Fruit fly (Drosophila melanogaster) Kc167 (cell line): ENCODE data around the gene Rbp1.

ENCODE experiments used
- Myc ChIP-seq: fragments of >200 bp; optimal IDR thresholded peaks from 2 replicates; lab custom pipeline; 2017; ENCODE audit warnings: missing external identifiers
- h ChIP-seq: fragments of >200 bp; optimal IDR thresholded peaks from 3 replicates; lab custom pipeline; 2018; ENCODE audit warnings: missing external identifiers
- psq ChIP-seq: fragments of >200 bp; optimal IDR thresholded peaks from 2 replicates; lab custom pipeline; 2017; ENCODE audit warnings: missing external identifiers
- ttk ChIP-seq: sonication (Bioruptor generic); optimal IDR thresholded peaks from 2 replicates; lab custom pipeline; 2017; ENCODE audit warnings: missing external identifiers

- TF ChIP-seq Myc (lab: Kevin White, UChicago) (no peak), psq (lab: Kevin White, UChicago) (no peak), ttk (no peak), h (no peak)
Measured at dm6 chr3R:10759348-10759847, 24.8 kb upstream of the Rbp1 start, which contains the start of gene CG31272.
